Fruit fly (Drosophila melanogaster): ENCODE measurements around the gene ush.
A peak's percentile ranks its signal among the peaks of the same experiment; 100 is the strongest.

Gene ush

DNA sequence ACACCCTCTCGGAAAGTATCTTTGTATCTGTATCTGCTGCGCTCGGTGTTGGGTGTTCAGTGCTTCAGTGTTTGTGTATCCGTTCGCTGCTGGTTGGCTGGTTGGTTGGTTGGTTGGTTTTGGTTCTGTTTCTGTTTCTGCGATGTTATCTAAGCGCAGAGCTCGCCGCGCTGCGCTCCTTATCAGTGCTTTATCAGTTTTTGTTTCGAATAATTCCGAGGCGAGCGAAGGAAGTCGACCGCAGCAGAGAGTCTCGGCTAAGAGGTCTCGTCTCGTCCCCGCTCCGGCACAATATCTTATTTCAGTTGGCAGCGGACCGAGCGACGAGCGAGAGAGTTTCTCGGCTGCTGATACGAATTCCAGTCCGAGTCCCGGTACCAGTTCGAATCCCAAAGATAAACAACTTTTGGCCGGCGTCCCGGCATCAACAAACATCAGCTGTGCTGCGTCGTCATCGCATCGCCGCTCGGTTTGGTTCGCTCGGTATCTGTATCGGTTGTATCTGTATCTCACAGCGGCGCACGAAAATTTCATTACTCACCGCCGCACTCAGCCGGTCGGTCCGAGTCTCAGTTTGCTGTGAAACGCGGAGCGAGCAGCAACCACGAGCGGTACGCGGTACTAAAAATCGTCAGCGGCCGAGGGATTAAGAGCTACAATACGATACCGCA, 47.3 kb downstream of the ush start (continued):
- TF ChIP-seq lab (GFP tag; optimal IDR thresholded peaks at IDR 0.05), result peak; percentile 41
- no peak for TF ChIP-seq CG8944 (GFP tag; optimal IDR thresholded peaks at IDR 0.05)
- TF ChIP-seq Blimp-1 (GFP tag; optimal IDR thresholded peaks at IDR 0.05), result peak; percentile 19
- no peak for TF ChIP-seq CG10267 (tag; optimal IDR thresholded peaks at IDR 0.05)
- no peak for TF ChIP-seq Ptx1 (GFP tag; IDR thresholded peaks at IDR 0.05)
- no peak for TF ChIP-seq CG10959 (GFP tag; IDR thresholded peaks at IDR 0.05)
- no peak for TF ChIP-seq tgo (GFP tag; IDR thresholded peaks at IDR 0.05)
- no peak for TF ChIP-seq CG4820 (GFP tag; optimal IDR thresholded peaks at IDR 0.05)
- TF ChIP-seq TFAM (GFP tag; optimal IDR thresholded peaks at IDR 0.05), result no peak
- TF ChIP-seq CG6175 (GFP tag; IDR thresholded peaks at IDR 0.05), result no peak
- TF ChIP-seq wek (GFP tag; optimal IDR thresholded peaks at IDR 0.05), result peak; percentile 29
- TF ChIP-seq Dip3 (GFP tag; optimal IDR thresholded peaks at IDR 0.05), result no peak
- TF ChIP-seq CG17328 (GFP tag; IDR thresholded peaks at IDR 0.05), result peak; percentile 41
- no peak for TF ChIP-seq CG17186 (GFP tag; optimal IDR thresholded peaks at IDR 0.05)
- TF ChIP-seq Mad (GFP tag; optimal IDR thresholded peaks at IDR 0.05), result no peak
- peak; percentile 32; the same call in 2 of the 3 replicates for TF ChIP-seq CG11695 (GFP tag; IDR thresholded peaks at IDR 0.05)
- TF ChIP-seq CG30431 (GFP tag; optimal IDR thresholded peaks at IDR 0.05), result no peak
- no peak for TF ChIP-seq CG17612 (GFP tag; IDR thresholded peaks at IDR 0.05)
- no peak for TF ChIP-seq CG15011 (GFP tag; optimal IDR thresholded peaks at IDR 0.05)
- no peak for TF ChIP-seq CG5953 (GFP tag; IDR thresholded peaks at IDR 0.05)
- TF ChIP-seq CG6854 (GFP tag; optimal IDR thresholded peaks at IDR 0.05), result peak; percentile 38
- no peak for TF ChIP-seq CG10565 (GFP tag; optimal IDR thresholded peaks at IDR 0.05)
- TF ChIP-seq phol (tag; optimal IDR thresholded peaks at IDR 0.05), result no peak
- peak; percentile 5 for TF ChIP-seq grau (tag; optimal IDR thresholded peaks at IDR 0.05)
- no peak for TF ChIP-seq CG17361 (GFP tag; IDR thresholded peaks at IDR 0.05)
- TF ChIP-seq Rfx (GFP tag; IDR thresholded peaks at IDR 0.05), result peak; percentile 48; the same call in 1 of the 2 replicates
- no peak for TF ChIP-seq ro (GFP tag; IDR thresholded peaks at IDR 0.05)
- TF ChIP-seq stc (GFP tag; IDR thresholded peaks at IDR 0.05), result peak; percentile 25; the same call in 1 of the 2 replicates
- TF ChIP-seq Side (GFP tag; optimal IDR thresholded peaks at IDR 0.05), result peak; percentile 32
- TF ChIP-seq CG7987 (GFP tag; optimal IDR thresholded peaks at IDR 0.05), result peak; percentile 46
- no peak for TF ChIP-seq fd3F (GFP tag; optimal IDR thresholded peaks at IDR 0.05)
- TF ChIP-seq CkIIα-i1 (GFP tag; IDR thresholded peaks at IDR 0.05), result no peak
- TF ChIP-seq Vsx1 (GFP tag; optimal IDR thresholded peaks at IDR 0.05), result no peak
- TF ChIP-seq sens (GFP tag), result peak; percentile 74
- peak; percentile 21 for TF ChIP-seq CG8290 (GFP tag; optimal IDR thresholded peaks at IDR 0.05)
- TF ChIP-seq CG8290 (tag; optimal IDR thresholded peaks at IDR 0.05), result peak in 1 of 2 experiments; percentile 80
- peak; percentile 28; the same call in 1 of the 2 replicates for TF ChIP-seq CG1024 (GFP tag; IDR thresholded peaks at IDR 0.05)
- TF ChIP-seq chif (GFP tag; optimal IDR thresholded peaks at IDR 0.05), result peak in 1 of 2 experiments; percentile 56
- TF ChIP-seq z (GFP tag; IDR thresholded peaks at IDR 0.05), result peak; percentile 57; the same call in 1 of the 3 replicates
- peak; percentile 25 for TF ChIP-seq CG14710 (tag; optimal IDR thresholded peaks at IDR 0.05)
- TF ChIP-seq grn (GFP tag; optimal IDR thresholded peaks at IDR 0.05), result peak; percentile 100
- no peak for TF ChIP-seq CG11560 (tag; IDR thresholded peaks at IDR 0.05)
- TF ChIP-seq CG33557 (GFP tag; optimal IDR thresholded peaks at IDR 0.05), result peak; percentile 28
- TF ChIP-seq nau (GFP tag; optimal IDR thresholded peaks at IDR 0.05), result peak; percentile 73
- no peak for TF ChIP-seq CG4707 (GFP tag; optimal IDR thresholded peaks at IDR 0.05)
- TF ChIP-seq trem (tag; optimal IDR thresholded peaks at IDR 0.05), result peak; percentile 45
- TF ChIP-seq CG3847 (GFP tag; IDR thresholded peaks at IDR 0.05), result 0 out of 2 replicates have a peak, but pooled peaks have one; percentile 20
- no peak for TF ChIP-seq crc (GFP tag; optimal IDR thresholded peaks at IDR 0.05)
- no peak for TF ChIP-seq CG9215 (GFP tag; IDR thresholded peaks at IDR 0.05)
- TF ChIP-seq CG4854 (GFP tag; optimal IDR thresholded peaks at IDR 0.05), result no peak
- TF ChIP-seq Sox102F (GFP tag; optimal IDR thresholded peaks at IDR 0.05), result no peak

Measured in whole organism, embryonic.